Fruit fly (Drosophila melanogaster): ENCODE measurements around the gene CG6770.

- TF ChIP-seq sv (GFP tag; optimal IDR thresholded peaks at IDR 0.05) (no peak), Hr78 (GFP tag; optimal IDR thresholded peaks at IDR 0.05) (no peak), Myc (optimal IDR thresholded peaks at IDR 0.05) (no peak), foxo (GFP tag; optimal IDR thresholded peaks at IDR 0.05) (no peak), usp (GFP tag; optimal IDR thresholded peaks at IDR 0.05) (no peak), jim (GFP tag; optimal IDR thresholded peaks at IDR 0.05) (no peak), pan (optimal IDR thresholded peaks at IDR 0.05) (no peak)
These were observed 21.8 kb downstream of the CG6770 start for dm6 chr2L:12024104-12024503.

All from whole organism, wandering third instar larva.